ENCODE assay signal across 4 worm cellular contexts in genomic region chrIV:4121055-4121454, ce11.
TF ChIP-seq lines count a peak whose summit lies in the region.

No protein-coding gene starts in this region.

TF ChIP-seq in whole organism, L1 larva, 84 proteins besides CTCF, POLR2A, EP300 and RAD21:
- TF ChIP-seq elt-2 (tag; optimal IDR thresholded peaks at IDR 0.05; lab: Kevin White, UChicago), result peak; percentile 79
- no peak for TF ChIP-seq dsc-1 (tag; optimal IDR thresholded peaks at IDR 0.05; lab: Kevin White, UChicago)
TF ChIP-seq in whole organism, L1 larva: peak in this region for 1.

TF ChIP-seq in whole organism, L3 larva, 47 proteins besides CTCF, POLR2A, EP300 and RAD21:
- TF ChIP-seq snpc-4 (tag; optimal IDR thresholded peaks at IDR 0.05; lab: Kevin White, UChicago) (no peak), lin-39 (tag; optimal IDR thresholded peaks at IDR 0.05; lab: Kevin White, UChicago) (no peak), lin-15B (tag; optimal IDR thresholded peaks at IDR 0.05; lab: Kevin White, UChicago) (no peak), elt-2 (tag; optimal IDR thresholded peaks at IDR 0.05; lab: Kevin White, UChicago) (peak; percentile 77), R02D3.7 (tag; optimal IDR thresholded peaks at IDR 0.05; lab: Kevin White, UChicago) (no peak), ama-1 (optimal IDR thresholded peaks at IDR 0.05; lab: Kevin White, UChicago) (no peak), pqm-1 (tag; optimal IDR thresholded peaks at IDR 0.05; lab: Kevin White, UChicago) (peak; percentile 31), nhr-25 (tag; optimal IDR thresholded peaks at IDR 0.05; lab: Kevin White, UChicago) (no peak), nhr-11 (tag; optimal IDR thresholded peaks at IDR 0.05; lab: Kevin White, UChicago) (no peak)

TF ChIP-seq in whole organism, L4 larva, 104 proteins besides CTCF, POLR2A, EP300 and RAD21:
- TF ChIP-seq nhr-11 (tag; optimal IDR thresholded peaks at IDR 0.05; lab: Kevin White, UChicago) (no peak), pqm-1 (tag; optimal IDR thresholded peaks at IDR 0.05; lab: Kevin White, UChicago) (peak; percentile 43), dmd-6 (GFP tag; IDR thresholded peaks at IDR 0.05; lab: Robert Waterston, UW) (peak; percentile 23; the same call in 1 of the 2 replicates), dpl-1 (GFP tag; optimal IDR thresholded peaks at IDR 0.05; lab: Kevin White, UChicago) (no peak), hlh-11 (tag; optimal IDR thresholded peaks at IDR 0.05; lab: Kevin White, UChicago) (peak; percentile 28), ces-1 (GFP tag; optimal IDR thresholded peaks at IDR 0.05; lab: Kevin White, UChicago) (no peak), F49E8.2 (tag; optimal IDR thresholded peaks at IDR 0.05; lab: Kevin White, UChicago; ENCODE audit: borderline replicate concordance) (no peak)

TF ChIP-seq in whole organism, young adult, 124 proteins besides CTCF, POLR2A, EP300 and RAD21:
- TF ChIP-seq repo-1 (tag; optimal IDR thresholded peaks at IDR 0.05; lab: Kevin White, UChicago) (no peak), madf-3 (GFP tag; IDR thresholded peaks at IDR 0.05; lab: Robert Waterston, UW) (no peak), dpff-1 (tag; optimal IDR thresholded peaks at IDR 0.05; lab: Kevin White, UChicago) (no peak), nhr-80 (tag; optimal IDR thresholded peaks at IDR 0.05; lab: Kevin White, UChicago) (peak; percentile 19), T26A5.8 (tag; optimal IDR thresholded peaks at IDR 0.05; lab: Kevin White, UChicago) (no peak), pbrm-1 (GFP tag; IDR thresholded peaks at IDR 0.05; lab: Robert Waterston, UW) (no peak)
